Fruit fly (Drosophila melanogaster) whole organism, embryonic: Measurements from ENCODE around the gene Cp190.

Experiments used
- ATbp ChIP-seq: fragments of 200-800 bp; sonication (Bioruptor generic); optimal IDR thresholded peaks from 2 replicates; lab custom pipeline; 2017; ENCODE audit warnings: missing biosample characterization, mild to moderate bottlenecking, missing genetic modification characterization, missing genetic modification reagents
- Adf1 ChIP-seq: fragments of 200-800 bp; sonication (Bioruptor generic); IDR thresholded peaks from 2 replicates; pipeline ENCODE4 v1.3.6; 2022; ENCODE audit warnings: missing biosample characterization, missing genetic modification characterization
- Bdp1 ChIP-seq: fragments of 200-800 bp; sonication (Bioruptor generic); optimal IDR thresholded peaks from 3 replicates; lab custom pipeline; 2016; ENCODE audit warnings: missing biosample characterization, missing genetic modification characterization
- Blimp-1 ChIP-seq: fragments of 200-800 bp; sonication (Bioruptor generic); optimal IDR thresholded peaks from 3 replicates; lab custom pipeline; 2018; ENCODE audit warnings: missing biosample characterization, missing genetic modification characterization, mild to moderate bottlenecking, moderate library complexity, missing genetic modification reagents
- CG11398 ChIP-seq: fragments of 200-800 bp; sonication (Bioruptor generic); optimal IDR thresholded peaks from 2 replicates; lab custom pipeline; 2016; ENCODE audit warnings: missing biosample characterization, missing genetic modification characterization
- CG11504 ChIP-seq: fragments of 200-800 bp; sonication (Bioruptor generic); optimal IDR thresholded peaks from 3 replicates; lab custom pipeline; 2019; ENCODE audit warnings: missing biosample characterization, mild to moderate bottlenecking, missing genetic modification characterization, moderate library complexity
- CG11723 ChIP-seq: fragments of 200-800 bp; sonication (Bioruptor generic); optimal IDR thresholded peaks from 2 replicates; lab custom pipeline; 2017; ENCODE audit warnings: missing biosample characterization, mild to moderate bottlenecking, missing genetic modification characterization
- CG12155 ChIP-seq: fragments of 200-800 bp; sonication (Bioruptor generic); optimal IDR thresholded peaks from 3 replicates; lab custom pipeline; 2016; ENCODE audit warnings: missing biosample characterization, missing genetic modification characterization
- CG12744 ChIP-seq: fragments of 200-800 bp; sonication (Bioruptor generic); optimal IDR thresholded peaks from 2 replicates; lab custom pipeline; 2016; ENCODE audit warnings: missing biosample characterization, missing genetic modification characterization
- CG13424 ChIP-seq: fragments of 200-800 bp; sonication (Bioruptor generic); optimal IDR thresholded peaks from 2 replicates; lab custom pipeline; 2019; ENCODE audit warnings: missing biosample characterization, mild to moderate bottlenecking, missing genetic modification characterization, moderate library complexity
- CG13775 ChIP-seq: fragments of 200-800 bp; sonication (Bioruptor generic); optimal IDR thresholded peaks from 3 replicates; lab custom pipeline; 2017; ENCODE audit warnings: missing biosample characterization, mild to moderate bottlenecking, missing genetic modification characterization
- CG14860 ChIP-seq: fragments of 200-800 bp; sonication (Bioruptor generic); IDR thresholded peaks from 3 replicates; pipeline ENCODE4 v1.3.6; 2022; ENCODE audit warnings: missing biosample characterization, missing genetic modification characterization; ENCODE audit not compliant: partially characterized antibody
- CG15011 ChIP-seq: fragments of 200-800 bp; sonication (Bioruptor generic); optimal IDR thresholded peaks from 3 replicates; lab custom pipeline; 2018; ENCODE audit warnings: missing biosample characterization, mild to moderate bottlenecking, missing genetic modification characterization
- CG15514 ChIP-seq: fragments of 200-800 bp; sonication (Bioruptor generic); optimal IDR thresholded peaks from 3 replicates; lab custom pipeline; 2017; ENCODE audit warnings: missing biosample characterization, missing genetic modification characterization, mild to moderate bottlenecking, moderate library complexity, missing genetic modification reagents
- CG18599 ChIP-seq: fragments of 200-800 bp; sonication (Bioruptor generic); optimal IDR thresholded peaks from 3 replicates; lab custom pipeline; 2017; ENCODE audit warnings: missing biosample characterization, missing genetic modification characterization, mild to moderate bottlenecking, moderate library complexity, missing genetic modification reagents
- CG34376 ChIP-seq: fragments of 200-800 bp; sonication (Bioruptor generic); optimal IDR thresholded peaks from 2 replicates; lab custom pipeline; 2018; ENCODE audit warnings: missing biosample characterization, mild to moderate bottlenecking, missing genetic modification characterization
- CG5245 ChIP-seq: fragments of 200-800 bp; sonication (Bioruptor generic); optimal IDR thresholded peaks from 3 replicates; lab custom pipeline; 2016; ENCODE audit warnings: missing biosample characterization, missing genetic modification characterization
- CG7786 ChIP-seq: fragments of 200-800 bp; sonication (Bioruptor generic); optimal IDR thresholded peaks from 2 replicates; lab custom pipeline; 2016; ENCODE audit warnings: missing biosample characterization, missing genetic modification characterization
- CG7839 ChIP-seq: fragments of 200-800 bp; sonication (Bioruptor generic); optimal IDR thresholded peaks from 3 replicates; lab custom pipeline; 2018; ENCODE audit warnings: missing biosample characterization, mild to moderate bottlenecking, missing genetic modification characterization, moderate library complexity
- CG8388 ChIP-seq: fragments of 200-800 bp; sonication (Bioruptor generic); optimal IDR thresholded peaks from 2 replicates; lab custom pipeline; 2019; ENCODE audit warnings: missing biosample characterization, mild to moderate bottlenecking, missing genetic modification characterization, moderate library complexity
- CG8924 ChIP-seq: fragments of 200-800 bp; optimal IDR thresholded peaks from 3 replicates; lab custom pipeline; 2019; ENCODE audit warnings: missing biosample characterization, mild to moderate bottlenecking, missing genetic modification characterization, moderate library complexity
- CG9727 ChIP-seq: fragments of 200-800 bp; sonication (Bioruptor generic); optimal IDR thresholded peaks from 3 replicates; lab custom pipeline; 2017; ENCODE audit warnings: missing biosample characterization, mild to moderate bottlenecking, missing genetic modification characterization
- CG9876 ChIP-seq: fragments of 200-800 bp; sonication (Bioruptor generic); optimal IDR thresholded peaks from 2 replicates; lab custom pipeline; 2016; ENCODE audit warnings: missing biosample characterization, missing genetic modification characterization
- CHES-1-like ChIP-seq: fragments of 200-800 bp; sonication (Bioruptor generic); optimal IDR thresholded peaks from 2 replicates; lab custom pipeline; 2016; ENCODE audit warnings: missing biosample characterization, missing genetic modification characterization
- CoRest ChIP-seq: fragments of 200-800 bp; sonication (Bioruptor generic); optimal IDR thresholded peaks from 3 replicates; lab custom pipeline; 2018; ENCODE audit warnings: missing biosample characterization, mild to moderate bottlenecking, missing genetic modification characterization, moderate library complexity
- Dp ChIP-seq: fragments of 200-800 bp; sonication (Bioruptor generic); optimal IDR thresholded peaks from 2 replicates; lab custom pipeline; 2018; ENCODE audit warnings: missing biosample characterization, mild to moderate bottlenecking, missing genetic modification characterization, moderate library complexity
- Gug ChIP-seq: fragments of 200-800 bp; sonication (Bioruptor generic); IDR thresholded peaks from 4 replicates; pipeline ENCODE4 v1.3.6; 2022; ENCODE audit warnings: missing biosample characterization, missing genetic modification characterization
- MTF-1 ChIP-seq: fragments of 200-800 bp; sonication (Bioruptor generic); optimal IDR thresholded peaks from 2 replicates; lab custom pipeline; 2018; ENCODE audit warnings: missing biosample characterization, mild to moderate bottlenecking, missing genetic modification characterization, borderline replicate concordance
- Med ChIP-seq: fragments of 200-800 bp; sonication (Bioruptor generic); peaks from one replicate; lab custom pipeline; 2016; ENCODE audit warnings: missing biosample characterization, missing genetic modification characterization, mild to moderate bottlenecking, inconsistent platforms, moderate library complexity
- Xbp1 ChIP-seq: fragments of 200-800 bp; sonication (Bioruptor generic); optimal IDR thresholded peaks from 3 replicates; lab custom pipeline; 2016; ENCODE audit warnings: missing biosample characterization, mild to moderate bottlenecking, missing genetic modification characterization
- abd-A ChIP-seq: fragments of 200-800 bp; sonication (Bioruptor generic); optimal IDR thresholded peaks from 3 replicates; lab custom pipeline; 2019; ENCODE audit warnings: missing biosample characterization, mild to moderate bottlenecking, missing genetic modification characterization, moderate library complexity
- bcd ChIP-seq: fragments of 200-800 bp; sonication (Bioruptor generic); optimal IDR thresholded peaks from 2 replicates; lab custom pipeline; 2017; ENCODE audit warnings: missing biosample characterization, mild to moderate bottlenecking, missing genetic modification characterization
- bsh ChIP-seq, 2 experiments: fragments of 200-800 bp; sonication (Bioruptor generic); optimal IDR thresholded peaks; 2 replicates each; lab custom pipeline; 2017 to 2018; ENCODE audit warnings: mild to moderate bottlenecking in 2 of 2, missing biosample characterization in 2 of 2, missing genetic modification characterization in 2 of 2, moderate library complexity in 1 of 2
- dati ChIP-seq: fragments of 200-800 bp; sonication (Bioruptor generic); IDR thresholded peaks from 2 replicates; pipeline ENCODE4 v1.3.6; 2022; ENCODE audit warnings: missing biosample characterization, missing genetic modification characterization
- disco-r ChIP-seq: fragments of 200-800 bp; sonication (Bioruptor generic); optimal IDR thresholded peaks from 2 replicates; lab custom pipeline; 2016; ENCODE audit warnings: missing biosample characterization, missing genetic modification characterization
- dmrt99B ChIP-seq: fragments of 200-800 bp; sonication (Bioruptor generic); optimal IDR thresholded peaks from 2 replicates; lab custom pipeline; 2018; ENCODE audit warnings: missing biosample characterization, mild to moderate bottlenecking, missing genetic modification characterization, moderate library complexity
- dpn ChIP-seq, 2 experiments: fragments of 200-800 bp; sonication (Bioruptor generic); optimal IDR thresholded peaks; 3 replicates each; lab custom pipeline; 2016; ENCODE audit warnings: missing biosample characterization in 2 of 2, missing genetic modification characterization in 2 of 2
- fd3F ChIP-seq: fragments of 200-800 bp; sonication (Bioruptor generic); optimal IDR thresholded peaks from 2 replicates; lab custom pipeline; 2018; ENCODE audit warnings: missing biosample characterization, mild to moderate bottlenecking, missing genetic modification characterization, moderate library complexity
- gcm ChIP-seq: fragments of 200-800 bp; sonication (Bioruptor generic); optimal IDR thresholded peaks from 2 replicates; lab custom pipeline; 2019; ENCODE audit warnings: missing biosample characterization, mild to moderate bottlenecking, missing genetic modification characterization, moderate library complexity
- gem ChIP-seq: fragments of 200-800 bp; sonication (Bioruptor generic); optimal IDR thresholded peaks from 2 replicates; lab custom pipeline; 2019; ENCODE audit warnings: missing biosample characterization, mild to moderate bottlenecking, missing genetic modification characterization, moderate library complexity
- grn ChIP-seq: fragments of 200-800 bp; sonication (Bioruptor generic); optimal IDR thresholded peaks from 3 replicates; lab custom pipeline; 2017; ENCODE audit warnings: missing biosample characterization, missing genetic modification characterization
- lilli ChIP-seq: fragments of 200-800 bp; sonication (Bioruptor generic); optimal IDR thresholded peaks from 3 replicates; lab custom pipeline; 2016; ENCODE audit warnings: missing biosample characterization, missing genetic modification characterization
- mirr ChIP-seq: fragments of 200-800 bp; sonication (Bioruptor generic); optimal IDR thresholded peaks from 3 replicates; lab custom pipeline; 2018; ENCODE audit warnings: missing biosample characterization, mild to moderate bottlenecking, missing genetic modification characterization
- pnt ChIP-seq: fragments of 200-800 bp; sonication (Bioruptor generic); optimal IDR thresholded peaks from 3 replicates; lab custom pipeline; 2016; ENCODE audit warnings: missing biosample characterization, missing genetic modification characterization
- so ChIP-seq: fragments of 200-800 bp; sonication (Bioruptor generic); IDR thresholded peaks from 3 replicates; pipeline ENCODE4 v1.3.6; 2022; ENCODE audit warnings: missing biosample characterization, missing genetic modification characterization
- sug ChIP-seq: fragments of 200-800 bp; optimal IDR thresholded peaks from 2 replicates; lab custom pipeline; 2019; ENCODE audit warnings: missing biosample characterization, mild to moderate bottlenecking, missing genetic modification characterization, moderate library complexity
- unpg ChIP-seq: fragments of 200-800 bp; sonication (Bioruptor generic); optimal IDR thresholded peaks from 3 replicates; lab custom pipeline; 2018; ENCODE audit warnings: missing biosample characterization, mild to moderate bottlenecking, missing genetic modification characterization, moderate library complexity
- z ChIP-seq: fragments of 200-800 bp; sonication (Bioruptor generic); IDR thresholded peaks from 3 replicates; pipeline ENCODE4 v1.3.6; 2022; ENCODE audit warnings: missing biosample characterization, missing genetic modification characterization

Cp190 gene

DNA sequence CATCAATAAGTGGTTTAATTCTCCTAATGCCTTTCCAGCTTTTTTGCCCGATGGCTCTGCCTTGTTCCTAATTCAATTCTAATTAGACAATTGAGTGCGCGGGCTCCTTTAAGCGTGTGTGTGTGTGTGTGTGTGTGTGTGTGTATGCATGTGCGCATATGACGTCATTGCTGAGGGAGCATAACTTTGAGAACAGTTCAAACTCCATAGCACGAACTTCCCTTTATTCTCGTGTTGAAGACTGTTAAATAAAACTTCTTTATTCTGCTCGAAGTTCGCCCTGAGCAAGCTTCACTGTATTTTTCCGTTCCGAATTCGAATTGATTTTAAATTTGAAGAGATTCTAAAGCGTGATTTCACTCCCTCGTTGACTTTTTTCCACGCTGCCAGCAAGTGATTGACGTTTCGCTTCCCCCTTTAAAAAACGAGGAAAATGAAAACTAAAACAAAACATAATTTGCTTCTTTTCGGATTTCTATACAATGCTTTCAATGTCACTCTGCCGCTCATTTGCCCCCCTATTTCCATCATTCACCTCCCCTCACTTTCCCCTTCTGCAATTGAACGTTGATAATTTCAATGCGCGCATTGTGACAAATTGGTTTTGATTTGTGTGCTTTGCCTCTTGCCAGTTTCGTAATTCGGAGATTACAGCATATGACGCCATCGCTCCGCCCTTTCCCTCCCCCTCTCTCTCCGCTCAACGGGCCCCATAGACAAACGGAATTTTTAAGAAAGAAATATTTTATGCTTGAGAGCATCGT, 17.4 kb upstream of the Cp190 start (continued):
- TF ChIP-seq dpn (GFP tag; optimal IDR thresholded peaks at IDR 0.05; lab: Kevin White, UChicago) (peak; percentile 17 to 39), Med (GFP tag; lab: Kevin White, UChicago) (peak; percentile 87), CG8388 (GFP tag; lab: Kevin White, UChicago) (peak; percentile 13), fd3F (no peak), CG15011 (GFP tag; lab: Kevin White, UChicago) (peak; percentile 29), CG8924 (peak; percentile 14), Dp (GFP tag; lab: Kevin White, UChicago) (no peak), CG13424 (tag; lab: Kevin White, UChicago) (peak; percentile 35), CG7839 (tag; lab: Kevin White, UChicago) (peak; percentile 37), CG11723 (GFP tag; lab: Kevin White, UChicago) (peak; percentile 8), sug (tag; lab: Kevin White, UChicago) (peak; percentile 48), CG15514 (GFP tag; lab: Kevin White, UChicago) (peak; percentile 41), CG5245 (GFP tag; lab: Kevin White, UChicago) (no peak), CG34376 (GFP tag; lab: Kevin White, UChicago) (peak; percentile 63), CG18599 (GFP tag; lab: Kevin White, UChicago) (peak; percentile 73), CG11398 (no peak), CG11504 (peak; percentile 32), bcd (GFP tag; lab: Kevin White, UChicago) (peak; percentile 18), Adf1 (GFP tag; lab: Robert Waterston, UW) (no peak), grn (GFP tag; lab: Kevin White, UChicago) (no peak), CHES-1-like (GFP tag; lab: Kevin White, UChicago) (no peak), CG12155 (peak; percentile 31), gcm (peak; percentile 2), mirr (GFP tag; lab: Kevin White, UChicago) (peak; percentile 58), unpg (GFP tag; lab: Kevin White, UChicago) (peak; percentile 44), dati (no peak), Blimp-1 (peak; percentile 12), Bdp1 (no peak), CG9727 (GFP tag; lab: Kevin White, UChicago) (no peak), Xbp1 (GFP tag; lab: Kevin White, UChicago) (peak; percentile 28), dmrt99B (peak; percentile 30), CG7786 (peak; percentile 35), pnt (GFP tag; lab: Kevin White, UChicago) (peak; percentile 20), z (no peak), CG13775 (GFP tag; lab: Kevin White, UChicago) (no peak), lilli (peak; percentile 62), abd-A (tag; lab: Kevin White, UChicago) (peak; percentile 30), disco-r (peak; percentile 49), so (GFP tag; lab: Robert Waterston, UW) (no peak), CoRest (tag; lab: Kevin White, UChicago) (peak; percentile 35), MTF-1 (GFP tag; lab: Kevin White, UChicago) (no peak), CG12744 (no peak), Gug (GFP tag; lab: Robert Waterston, UW) (peak; percentile 54; the same call in 1 of the 4 replicates), bsh (GFP tag; optimal IDR thresholded peaks at IDR 0.05; lab: Kevin White, UChicago) (peak in 1 of 2 experiments; percentile 49), CG14860 (GFP tag; lab: Robert Waterston, UW) (no peak), CG9876 (GFP tag; lab: Kevin White, UChicago) (peak; percentile 2), ATbp (GFP tag; lab: Kevin White, UChicago) (no peak), gem (tag; lab: Kevin White, UChicago) (peak; percentile 43)
